Fruit fly (Drosophila melanogaster) whole organism, adult: ENCODE data around the gene CG32278.

Experiments used
- CG11617 ChIP-seq: fragments of 200-800 bp; sonication (Bioruptor generic); optimal IDR thresholded peaks from 2 replicates; lab custom pipeline; 2017; ENCODE audit warnings: mild to moderate bottlenecking, missing biosample characterization, missing genetic modification reagents, missing genetic modification characterization
- CG14711 ChIP-seq: fragments of 200-800 bp; sonication (Bioruptor generic); optimal IDR thresholded peaks from 2 replicates; lab custom pipeline; 2018; ENCODE audit warnings: missing biosample characterization, mild to moderate bottlenecking, missing genetic modification characterization, moderate library complexity
- CG1620 ChIP-seq: fragments of 200-800 bp; sonication (Bioruptor generic); optimal IDR thresholded peaks from 2 replicates; lab custom pipeline; 2016; ENCODE audit warnings: missing biosample characterization, missing genetic modification characterization
- CG33017 ChIP-seq: fragments of 200-800 bp; sonication (Bioruptor generic); optimal IDR thresholded peaks from 2 replicates; lab custom pipeline; 2018; ENCODE audit warnings: missing biosample characterization, mild to moderate bottlenecking, missing genetic modification characterization, moderate library complexity
- CG7101 ChIP-seq: fragments of 200-800 bp; sonication (Bioruptor generic); optimal IDR thresholded peaks from 2 replicates; lab custom pipeline; 2018; ENCODE audit warnings: missing biosample characterization, mild to moderate bottlenecking, missing genetic modification characterization, moderate library complexity
- Crg-1 ChIP-seq: fragments of 200-800 bp; sonication (Bioruptor generic); optimal IDR thresholded peaks from 2 replicates; lab custom pipeline; 2016; ENCODE audit warnings: missing biosample characterization, missing genetic modification characterization
- Mnt ChIP-seq: fragments of 200-800 bp; sonication (Bioruptor generic); optimal IDR thresholded peaks from 2 replicates; lab custom pipeline; 2016; ENCODE audit warnings: missing biosample characterization, mild to moderate bottlenecking, missing genetic modification characterization
- bab1 ChIP-seq: fragments of 200-800 bp; sonication (Bioruptor generic); optimal IDR thresholded peaks from 3 replicates; lab custom pipeline; 2019; ENCODE audit warnings: missing biosample characterization, mild to moderate bottlenecking, missing genetic modification characterization, moderate library complexity
- cnc ChIP-seq, 2 experiments: fragments of >200 bp; optimal IDR thresholded peaks; 2 replicates each; lab custom pipeline; 2017
- ovo ChIP-seq: fragments of 200-800 bp; sonication (Bioruptor generic); optimal IDR thresholded peaks from 2 replicates; lab custom pipeline; 2016; ENCODE audit warnings: missing biosample characterization, missing genetic modification characterization
- pad ChIP-seq: fragments of 200-800 bp; sonication (Bioruptor generic); optimal IDR thresholded peaks from 3 replicates; lab custom pipeline; 2017; ENCODE audit warnings: missing biosample characterization, missing genetic modification characterization, mild to moderate bottlenecking, moderate library complexity, missing genetic modification reagents
- tj ChIP-seq: fragments of 200-800 bp; sonication (Bioruptor generic); optimal IDR thresholded peaks from 3 replicates; lab custom pipeline; 2017; ENCODE audit warnings: missing biosample characterization, mild to moderate bottlenecking, missing genetic modification characterization, moderate library complexity
- toe ChIP-seq: fragments of 200-800 bp; sonication (Bioruptor generic); optimal IDR thresholded peaks from 2 replicates; lab custom pipeline; 2016; ENCODE audit warnings: missing biosample characterization, missing genetic modification characterization

DNA sequence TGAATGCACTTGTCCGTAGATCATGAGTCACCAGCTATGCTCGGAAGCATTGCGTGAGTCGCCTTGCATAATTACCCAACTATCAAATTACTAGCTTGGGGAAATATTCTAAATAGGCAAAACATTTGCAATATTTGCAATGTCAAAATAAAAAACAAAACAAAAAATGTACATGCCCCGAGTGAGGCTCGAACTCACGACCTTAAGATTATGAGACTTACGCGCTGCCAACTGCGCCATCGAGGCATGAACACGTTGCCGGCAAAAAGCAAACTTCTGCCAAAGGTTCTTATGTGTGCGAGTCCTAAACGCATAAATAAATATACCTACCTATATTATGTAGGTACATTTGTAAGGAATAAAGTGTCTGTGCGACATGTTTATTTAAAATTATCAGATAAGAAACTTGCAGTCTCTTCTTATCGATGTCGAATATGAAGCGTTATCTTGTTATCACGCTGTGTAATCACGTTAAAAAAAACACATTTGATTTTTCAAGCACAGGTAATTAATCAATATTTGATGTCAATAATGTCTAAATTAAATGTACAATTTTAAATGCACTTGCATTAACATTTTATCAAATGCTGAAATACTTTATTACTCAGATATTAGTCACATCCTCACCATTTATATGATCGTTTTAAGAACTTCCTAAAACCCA is 47.2 kb upstream of the CG32278 start:
- no peak for TF ChIP-seq Mnt (GFP tag; lab: Kevin White, UChicago)
- no peak for TF ChIP-seq toe
- no peak for TF ChIP-seq CG1620 (GFP tag; lab: Kevin White, UChicago)
- no peak for TF ChIP-seq Crg-1
- no peak for TF ChIP-seq tj (GFP tag; lab: Kevin White, UChicago)
- no peak for TF ChIP-seq cnc (optimal IDR thresholded peaks at IDR 0.05; lab: Kevin White, UChicago)
- TF ChIP-seq pad (GFP tag; lab: Kevin White, UChicago), result no peak
- no peak for TF ChIP-seq bab1 (GFP tag; lab: Kevin White, UChicago)
- TF ChIP-seq CG14711, result no peak
- TF ChIP-seq CG7101 (tag; lab: Kevin White, UChicago), result no peak
- no peak for TF ChIP-seq CG33017 (tag; lab: Kevin White, UChicago)
- no peak for TF ChIP-seq ovo
- no peak for TF ChIP-seq CG11617 (GFP tag; lab: Kevin White, UChicago)
